Worm (Caenorhabditis elegans) whole organism, dauer: ENCODE results near the gene cyp-34A7.

Experiments
- unc-62 ChIP-seq: sonication (generic microtip); optimal IDR thresholded peaks from 2 replicates; lab custom pipeline; 2017; ENCODE audit warnings: missing biosample characterization, missing genetic modification reagents, missing genetic modification characterization

Gene cyp-34A7

DNA sequence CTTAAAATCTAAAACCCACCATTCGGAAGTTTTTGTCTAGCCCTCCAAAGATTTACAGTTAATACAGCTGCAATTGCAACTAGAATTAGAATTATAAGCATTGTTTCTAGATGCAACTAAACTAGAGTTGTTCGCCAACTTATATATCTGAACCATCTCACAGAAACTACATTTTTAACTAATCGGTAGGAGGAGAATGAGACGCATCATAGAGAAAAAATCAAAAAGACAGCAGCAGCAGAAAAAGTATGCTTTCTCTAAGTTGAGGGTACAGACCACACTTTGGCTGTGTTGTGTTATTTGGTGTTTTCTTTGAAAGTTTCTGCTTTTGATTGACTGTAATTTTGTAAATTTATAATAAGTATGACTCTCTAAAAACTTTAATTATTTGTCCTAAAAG lies at the start of gene cyp-34A7:
Gene cyp-34A7, minus strand, starts transcription at position 101 of the 400 bp plus-strand sequence.
- TF ChIP-seq unc-62 (GFP tag; lab: Kevin White, UChicago) = no peak

DNA sequence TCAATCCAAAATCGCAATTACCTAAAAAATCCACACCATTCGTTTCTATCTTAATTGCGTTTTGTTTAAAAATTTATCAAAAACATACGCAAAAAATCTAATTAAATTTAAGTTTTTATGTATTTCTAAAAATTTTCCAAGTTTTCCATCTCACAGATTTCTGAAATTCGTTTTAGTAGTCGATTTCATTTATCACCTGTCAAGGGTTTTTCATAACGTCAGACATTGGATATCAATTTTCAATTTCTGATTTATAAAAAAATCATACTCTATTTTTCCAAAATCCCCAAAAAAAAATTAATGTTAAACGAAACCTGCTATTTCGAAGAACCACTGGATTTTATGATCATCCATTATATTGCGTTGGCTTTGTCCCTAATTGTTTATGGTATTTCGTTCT lies 46.6 kb upstream of the cyp-34A7 start, which contains the start of gene srh-4:
Gene srh-4, plus strand, starts transcription at position 301 of the 400 bp plus-strand sequence.
- no peak for TF ChIP-seq unc-62 (GFP tag; lab: Kevin White, UChicago)

DNA sequence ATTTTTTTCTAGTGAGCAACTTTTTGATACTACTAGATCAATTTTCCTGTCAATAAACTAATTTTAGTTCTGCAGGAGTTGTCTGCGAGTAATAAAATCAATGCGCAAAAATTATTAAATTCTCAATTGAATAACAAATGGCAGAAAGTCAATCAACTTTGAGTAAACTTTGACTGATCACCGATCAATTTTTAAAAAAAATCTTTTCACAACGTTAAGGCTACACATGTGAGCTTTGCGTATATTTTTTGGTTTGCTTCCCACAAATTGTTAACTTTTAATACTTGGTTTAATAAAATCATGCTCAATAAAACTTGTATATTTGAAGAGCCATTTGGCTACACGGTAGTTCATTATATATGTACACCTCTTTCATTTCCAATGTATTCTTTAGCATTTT lies 44.3 kb upstream of the cyp-34A7 start, which contains the start of gene srh-7:
Gene srh-7, plus strand, starts transcription at position 301 of the 400 bp plus-strand sequence.
- no peak for TF ChIP-seq unc-62 (GFP tag; lab: Kevin White, UChicago)

DNA sequence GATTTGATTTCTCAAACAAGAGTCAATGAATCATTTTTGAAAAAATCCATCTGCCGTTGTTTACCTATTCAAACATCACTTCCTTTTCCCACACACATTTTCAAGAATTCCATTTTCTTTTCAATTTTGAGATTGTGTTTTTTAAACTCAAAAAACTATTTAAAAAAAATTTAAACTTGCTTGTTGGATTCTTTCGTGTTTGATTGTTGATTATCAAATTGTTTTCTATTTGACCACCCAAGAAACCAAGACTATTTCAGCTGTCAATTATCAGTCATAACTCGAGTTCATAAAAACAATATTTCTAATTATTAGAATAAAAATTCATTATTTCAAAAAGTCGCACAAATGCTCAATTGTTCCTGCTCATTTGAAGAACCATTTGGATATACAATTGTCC lies 41.6 kb upstream of the cyp-34A7 start, which contains the start of gene srh-8:
Gene srh-8, plus strand, starts transcription at position 301 of the 400 bp plus-strand sequence.
- TF ChIP-seq unc-62 (GFP tag; lab: Kevin White, UChicago) = no peak

DNA sequence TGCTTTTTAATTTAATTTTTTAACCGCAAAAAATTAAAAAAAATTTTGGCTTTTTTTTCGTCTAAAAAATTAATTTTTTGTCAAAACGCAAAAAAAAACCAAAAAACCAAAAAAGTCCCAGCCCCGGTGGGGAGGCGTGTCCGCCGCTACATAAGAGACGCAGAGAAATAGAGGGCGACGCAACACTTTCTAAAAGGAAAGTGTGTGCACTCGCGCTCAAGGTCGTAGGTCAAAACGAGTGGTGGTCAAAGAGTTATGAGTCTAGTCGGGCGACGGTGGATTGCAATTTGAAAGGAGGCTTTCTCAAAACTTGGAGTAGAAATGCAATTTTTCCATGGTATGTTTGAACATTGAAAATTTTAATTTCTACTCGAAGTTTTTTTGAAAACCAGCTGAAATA lies 41.0 kb upstream of the cyp-34A7 start:
- no peak for TF ChIP-seq unc-62 (GFP tag; lab: Kevin White, UChicago)

DNA sequence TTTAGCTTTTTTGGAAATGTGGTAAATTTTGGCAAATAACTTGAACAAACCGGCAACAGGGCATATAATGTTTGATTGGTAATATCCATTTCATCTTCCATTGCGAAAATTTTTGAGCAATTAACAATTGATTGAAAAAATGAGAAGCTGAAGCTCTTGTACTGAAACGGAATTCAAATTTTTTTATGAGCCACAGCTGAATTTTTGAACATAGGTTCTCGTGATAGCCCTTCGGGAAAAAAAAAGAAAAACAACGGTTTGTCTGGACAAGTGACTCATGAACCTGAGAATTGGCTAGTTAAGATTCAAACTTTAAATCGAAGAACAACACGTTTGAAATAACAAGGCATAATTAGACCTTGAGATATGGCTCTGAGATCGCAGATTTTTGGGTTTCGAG lies 32.2 kb upstream of the cyp-34A7 start, which contains the start of gene srx-62:
Gene srx-62, minus strand, starts transcription at position 101 of the 400 bp plus-strand sequence.
- no peak for TF ChIP-seq unc-62 (GFP tag; lab: Kevin White, UChicago)

DNA sequence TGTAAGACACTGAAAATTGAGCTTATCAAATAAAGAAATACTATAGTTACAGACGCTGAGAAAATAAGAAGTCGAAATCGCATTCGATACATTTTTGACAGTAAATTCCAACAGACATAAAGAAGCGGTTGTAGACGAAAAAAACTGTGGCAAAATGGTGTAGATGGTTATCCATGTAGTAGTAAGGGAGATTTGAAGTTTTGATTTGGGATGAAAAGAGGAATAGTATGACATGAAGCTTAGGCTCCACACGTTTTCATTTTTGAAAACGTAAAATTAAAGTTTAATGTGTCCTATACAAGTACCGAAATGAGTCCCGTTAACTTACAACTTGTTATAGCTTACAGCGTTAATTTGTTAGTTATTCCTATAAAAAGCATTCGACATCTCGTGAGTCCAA lies 30.4 kb upstream of the cyp-34A7 start, which contains the start of gene K09D9.9:
Gene K09D9.9, minus strand, starts transcription at position 101 of the 400 bp plus-strand sequence.
- TF ChIP-seq unc-62 (GFP tag; lab: Kevin White, UChicago) = no peak

DNA sequence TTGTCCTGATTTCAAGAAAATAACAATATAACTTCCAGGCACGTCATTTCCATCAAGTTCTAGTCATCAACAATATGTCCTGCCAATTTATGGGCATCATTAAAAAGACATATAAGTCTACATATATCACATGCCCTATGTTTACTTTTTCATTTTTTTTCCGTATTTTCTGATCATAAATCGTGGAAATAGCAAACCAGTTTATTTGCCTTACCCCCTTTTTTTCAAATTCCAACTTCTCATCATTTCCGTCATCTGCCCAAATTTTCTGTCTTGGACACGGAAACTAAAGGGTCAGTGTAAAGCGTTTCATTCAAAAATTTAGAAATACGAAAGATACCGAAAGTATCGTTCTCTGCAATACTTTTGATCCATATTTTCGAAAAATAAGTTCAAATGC lies 28.7 kb upstream of the cyp-34A7 start:
- TF ChIP-seq unc-62 (GFP tag; lab: Kevin White, UChicago) = no peak

DNA sequence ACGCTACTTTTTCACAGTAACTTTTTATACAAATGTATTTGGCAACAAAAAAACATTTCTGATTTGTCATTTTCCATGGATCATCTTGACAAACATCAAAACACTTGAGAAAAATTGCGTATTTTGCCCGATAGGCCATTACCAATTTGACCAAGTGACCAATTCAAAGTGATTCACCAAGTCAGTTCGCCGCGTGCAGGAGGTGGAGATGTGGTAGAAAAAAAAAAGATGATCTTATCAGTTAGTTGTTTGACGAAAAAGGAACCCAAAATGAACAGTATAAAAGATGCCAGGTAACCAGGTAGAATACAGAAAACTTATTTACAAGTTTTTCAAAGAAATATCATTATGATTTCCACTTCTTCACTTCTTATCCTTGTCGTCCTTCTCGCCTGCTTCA lies 25.5 kb upstream of the cyp-34A7 start, which contains the start of gene nlp-27:
Gene nlp-27, plus strand, starts transcription at position 309 of the 400 bp plus-strand sequence.
- no peak for TF ChIP-seq unc-62 (GFP tag; lab: Kevin White, UChicago)

DNA sequence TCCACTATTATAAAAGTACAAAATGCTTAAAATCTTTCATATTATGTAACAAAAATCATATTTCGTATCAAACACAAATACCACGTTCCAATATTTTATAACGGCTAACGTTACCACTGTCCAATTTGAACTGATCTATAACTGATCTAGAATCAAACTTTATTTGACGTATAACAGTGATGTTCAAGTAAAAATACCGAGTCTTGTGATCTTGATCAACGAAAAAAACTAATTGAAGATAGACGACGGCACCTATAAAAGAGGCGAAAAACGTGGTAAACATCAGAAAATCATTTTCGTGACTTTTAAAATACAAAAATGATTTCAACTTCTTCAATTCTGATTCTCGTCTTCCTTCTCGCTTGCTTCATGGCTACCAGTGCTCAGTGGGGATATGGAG lies 24.0 kb upstream of the cyp-34A7 start, which contains the start of gene nlp-28:
Gene nlp-28, plus strand, starts transcription at position 285 of the 400 bp plus-strand sequence.
- TF ChIP-seq unc-62 (GFP tag; lab: Kevin White, UChicago) = no peak

DNA sequence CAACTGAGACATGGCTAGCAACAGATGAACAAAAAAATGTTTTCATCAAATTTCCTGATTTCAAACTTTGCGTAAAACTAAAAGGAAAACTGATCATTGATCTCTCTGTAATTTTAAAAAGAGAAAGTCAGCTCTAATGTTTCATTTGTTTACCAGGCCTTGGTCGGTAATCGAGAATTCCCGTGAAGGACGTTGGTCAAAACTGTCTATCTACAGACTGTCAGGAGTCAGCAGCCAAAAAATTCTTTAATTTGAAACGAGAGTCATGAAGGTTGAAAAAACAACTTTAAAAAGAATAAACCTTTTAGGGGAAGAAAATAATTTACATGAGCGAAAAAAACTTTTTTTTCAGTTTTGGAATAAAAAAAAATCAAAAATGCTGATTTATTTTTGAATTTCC lies 21.5 kb upstream of the cyp-34A7 start:
- no peak for TF ChIP-seq unc-62 (GFP tag; lab: Kevin White, UChicago)

DNA sequence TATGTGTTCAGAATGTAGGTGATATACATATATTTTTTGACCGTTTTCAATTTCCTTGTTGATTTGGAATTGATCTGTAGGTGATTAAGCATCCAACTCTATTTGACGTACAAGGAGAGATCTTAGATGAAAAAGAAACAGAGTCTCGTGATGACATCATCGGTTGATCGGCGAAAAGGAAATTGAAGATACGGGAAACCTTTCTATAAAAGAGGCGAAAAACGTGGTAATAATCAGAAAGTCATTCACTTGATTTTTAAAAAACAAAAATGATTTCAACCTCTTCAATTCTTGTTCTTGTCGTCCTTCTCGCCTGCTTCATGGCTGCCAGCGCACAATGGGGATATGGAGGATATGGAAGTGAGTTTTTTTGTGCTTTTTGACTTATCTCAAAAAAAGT lies 20.6 kb upstream of the cyp-34A7 start, which contains the start of gene nlp-29:
Gene nlp-29, plus strand, starts transcription at position 248 of the 400 bp plus-strand sequence.
- TF ChIP-seq unc-62 (GFP tag; lab: Kevin White, UChicago) = no peak

DNA sequence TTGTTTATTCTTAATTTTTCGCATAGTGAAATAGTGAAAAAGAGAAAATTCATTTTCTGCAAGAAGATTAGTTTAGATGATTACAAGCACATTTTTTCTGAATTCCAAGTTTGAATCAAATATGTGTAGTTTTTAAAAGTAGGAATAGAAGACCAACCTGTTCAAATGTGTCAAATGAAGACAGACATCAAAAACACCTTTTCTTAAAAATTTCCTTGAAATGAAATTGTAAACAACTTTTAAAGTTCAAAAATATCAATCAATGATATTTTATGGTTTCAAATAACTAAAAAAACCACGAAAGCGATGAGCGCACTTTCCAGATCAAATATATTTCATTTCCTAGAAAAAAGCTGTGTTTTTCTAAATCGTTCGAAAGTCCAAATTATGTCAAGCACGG lies 18.1 kb upstream of the cyp-34A7 start, which contains the start of gene nlp-30:
Gene nlp-30, plus strand, starts transcription at position 301 of the 400 bp plus-strand sequence.
- no peak for TF ChIP-seq unc-62 (GFP tag; lab: Kevin White, UChicago)

DNA sequence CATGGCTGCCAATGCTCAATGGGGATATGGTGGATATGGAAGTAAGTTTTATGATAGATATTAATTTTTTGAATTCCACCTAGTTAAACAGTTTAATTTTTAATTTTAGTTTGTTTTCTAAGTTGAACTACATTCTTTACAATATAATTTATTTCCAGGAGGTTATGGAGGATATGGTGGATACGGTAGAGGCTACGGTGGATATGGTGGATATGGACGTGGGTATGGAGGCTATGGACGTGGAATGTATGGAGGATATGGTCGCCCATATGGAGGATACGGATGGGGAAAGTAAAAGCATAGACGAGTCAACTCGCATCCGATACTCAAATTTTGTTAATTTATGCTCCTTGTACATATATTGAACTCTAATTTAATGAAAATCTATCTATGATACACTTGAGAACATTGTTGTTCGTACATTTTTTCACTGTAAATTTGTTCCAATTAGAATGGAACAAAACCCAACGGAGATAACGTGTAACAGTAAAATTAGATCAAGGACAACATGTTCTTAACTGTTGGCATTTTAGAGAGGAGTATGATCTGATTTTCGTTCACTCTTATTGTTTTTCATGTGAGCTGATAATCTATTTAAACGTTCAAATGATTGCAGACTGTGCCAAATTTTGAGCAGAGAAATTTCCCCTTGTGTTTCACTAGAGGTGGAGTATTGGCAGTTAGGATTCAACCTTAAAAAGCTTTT lies 16.8 kb upstream of the cyp-34A7 start:
- no peak for TF ChIP-seq unc-62 (GFP tag; lab: Kevin White, UChicago)

DNA sequence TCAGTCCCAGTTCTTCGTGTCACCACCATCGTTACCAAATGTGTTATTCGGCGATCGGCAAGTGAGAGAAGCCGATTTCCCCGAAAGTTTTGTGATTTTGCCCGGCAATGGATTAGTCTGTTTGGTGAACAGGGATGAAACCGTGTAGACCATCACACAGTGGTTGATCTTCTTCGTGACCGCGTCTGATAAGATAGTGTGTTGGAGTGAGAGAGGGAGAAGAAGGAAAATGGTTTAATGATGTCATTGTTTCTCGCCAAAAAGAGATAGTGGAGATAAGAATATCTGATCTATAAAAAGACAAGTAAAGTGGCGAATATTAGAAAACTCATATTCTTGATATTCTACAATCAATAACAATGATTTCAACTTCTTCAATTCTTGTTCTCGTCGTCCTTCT lies 16.2 kb upstream of the cyp-34A7 start, which contains the start of gene nlp-31:
Gene nlp-31, plus strand, starts transcription at position 237 of the 400 bp plus-strand sequence.
- TF ChIP-seq unc-62 (GFP tag; lab: Kevin White, UChicago) = no peak

DNA sequence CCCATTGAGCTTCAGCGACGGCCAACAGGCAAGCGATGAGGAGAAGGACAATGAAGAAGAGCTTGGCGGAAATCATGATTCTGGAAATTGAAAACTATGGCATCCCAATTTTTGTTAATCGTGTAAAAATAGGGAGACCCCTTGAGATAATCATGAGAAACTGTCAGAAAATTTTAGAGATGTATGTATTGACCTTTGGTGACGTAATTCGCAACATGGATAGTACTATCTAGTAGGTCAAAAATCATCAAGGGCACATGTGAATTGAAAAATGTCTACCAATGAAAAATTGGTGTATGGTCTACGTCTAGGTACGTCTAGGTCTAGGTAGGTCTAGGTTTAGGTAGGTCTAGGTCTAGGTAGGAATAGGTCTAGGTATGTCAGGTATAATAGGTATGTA lies 15.4 kb upstream of the cyp-34A7 start, which contains the start of gene nlp-34:
Gene nlp-34, minus strand, starts transcription at position 82 of the 400 bp plus-strand sequence.
- no peak for TF ChIP-seq unc-62 (GFP tag; lab: Kevin White, UChicago)
